Worm (Caenorhabditis elegans): ENCODE results near the gene C17H11.6.

Gene C17H11.6

DNA sequence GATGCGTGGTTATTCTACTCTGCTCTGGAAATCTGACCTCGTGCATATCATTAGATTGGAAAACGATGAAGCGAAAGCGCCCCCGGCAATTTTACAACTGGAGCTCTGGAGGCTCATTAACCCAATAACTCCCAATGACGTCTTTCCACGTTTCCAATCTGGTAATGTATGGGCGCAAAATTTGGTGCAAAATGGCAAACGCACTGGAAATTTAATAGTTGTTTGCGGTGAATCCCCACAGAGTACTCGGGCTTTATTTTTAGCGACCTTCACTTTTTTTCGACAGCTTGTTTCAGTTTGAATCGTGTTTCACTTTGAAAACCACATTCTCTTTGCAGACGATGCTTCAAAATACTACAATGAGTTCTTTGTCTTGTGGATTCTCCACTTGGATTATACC is 30.0 kb downstream of the C17H11.6 start, which contains the start of gene C17H11.1:
TSS of gene C17H11.1 (plus strand) at position 301 of the 400 bp plus-strand sequence.
- no peak for TF ChIP-seq F13C5.2 (tag; optimal IDR thresholded peaks at IDR 0.05)
- TF ChIP-seq ceh-13 (GFP tag; optimal IDR thresholded peaks at IDR 0.05) = no peak
- no peak for TF ChIP-seq ets-7 (tag; optimal IDR thresholded peaks at IDR 0.05)
- TF ChIP-seq ama-1 (optimal IDR thresholded peaks at IDR 0.05) = no peak
- TF ChIP-seq hmbx-1 (tag; optimal IDR thresholded peaks at IDR 0.05) = no peak
- no peak for TF ChIP-seq aly-1 (tag; optimal IDR thresholded peaks at IDR 0.05)

DNA sequence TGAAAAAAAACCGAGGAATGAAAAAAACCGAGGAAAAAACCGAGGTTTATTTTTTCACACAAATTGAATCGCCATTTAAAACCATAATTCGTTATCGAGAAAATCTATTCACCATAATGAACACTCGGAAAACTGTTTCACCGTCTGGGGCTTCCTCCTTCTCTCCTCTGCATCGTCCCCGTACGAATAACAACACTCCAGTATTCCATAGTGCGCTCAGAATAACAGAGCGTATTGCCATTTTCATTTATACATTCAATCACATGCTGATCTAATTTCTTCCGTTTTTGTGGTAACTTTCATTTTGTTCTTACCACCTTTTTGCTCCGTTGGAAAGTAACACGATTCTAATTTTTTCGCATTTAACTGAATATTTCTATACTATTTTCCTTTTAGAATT is 34.0 kb downstream of the C17H11.6 start, which contains the start of gene C17H11.2:
TSS of gene C17H11.2 (plus strand) at position 397 of the 400 bp plus-strand sequence.
- TF ChIP-seq ceh-36 (tag; optimal IDR thresholded peaks at IDR 0.05) (no peak), ama-1 (optimal IDR thresholded peaks at IDR 0.05) (no peak), ceh-13 (GFP tag; optimal IDR thresholded peaks at IDR 0.05) (no peak), tbx-11 (GFP tag; IDR thresholded peaks at IDR 0.05) (no peak), hmbx-1 (tag; optimal IDR thresholded peaks at IDR 0.05) (no peak), tra-4 (tag; optimal IDR thresholded peaks at IDR 0.05) (no peak), pes-1 (GFP tag; IDR thresholded peaks at IDR 0.05) (no peak), sea-1 (GFP tag; conservative IDR thresholded peaks at IDR 0.05) (no peak), flt-1 (GFP tag; IDR thresholded peaks at IDR 0.05) (no peak), hmg-4 (GFP tag; optimal IDR thresholded peaks at IDR 0.05) (no peak)

DNA sequence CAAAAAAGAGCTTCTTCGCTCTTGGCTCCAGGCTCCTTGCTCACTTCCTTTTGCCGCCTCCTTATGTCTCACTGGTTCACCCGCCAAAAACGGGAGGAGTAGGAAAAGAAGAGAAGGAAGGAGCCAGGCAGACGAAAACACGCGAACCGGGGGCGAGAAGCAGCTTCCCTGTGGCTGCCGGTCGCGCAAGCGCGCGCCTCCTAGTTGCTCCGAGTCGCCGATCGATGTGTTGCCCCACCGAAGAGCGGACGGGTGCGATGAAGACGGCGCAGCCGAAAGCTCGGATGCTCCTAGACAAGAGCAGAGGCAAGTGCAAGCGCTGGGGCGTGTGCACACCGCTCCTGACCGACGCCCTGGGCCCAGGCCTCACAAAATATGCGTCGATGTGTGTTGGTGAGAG is 40.0 kb downstream of the C17H11.6 start:
- TF ChIP-seq tbx-11 (GFP tag; IDR thresholded peaks at IDR 0.05) = no peak
- peak; percentile 64 for TF ChIP-seq hmg-4 (GFP tag; optimal IDR thresholded peaks at IDR 0.05)
- TF ChIP-seq ceh-13 (GFP tag; optimal IDR thresholded peaks at IDR 0.05) = no peak
- no peak for TF ChIP-seq scrt-1 (GFP tag; IDR thresholded peaks at IDR 0.05)
- peak; percentile 3 for TF ChIP-seq aly-1 (tag; optimal IDR thresholded peaks at IDR 0.05)

DNA sequence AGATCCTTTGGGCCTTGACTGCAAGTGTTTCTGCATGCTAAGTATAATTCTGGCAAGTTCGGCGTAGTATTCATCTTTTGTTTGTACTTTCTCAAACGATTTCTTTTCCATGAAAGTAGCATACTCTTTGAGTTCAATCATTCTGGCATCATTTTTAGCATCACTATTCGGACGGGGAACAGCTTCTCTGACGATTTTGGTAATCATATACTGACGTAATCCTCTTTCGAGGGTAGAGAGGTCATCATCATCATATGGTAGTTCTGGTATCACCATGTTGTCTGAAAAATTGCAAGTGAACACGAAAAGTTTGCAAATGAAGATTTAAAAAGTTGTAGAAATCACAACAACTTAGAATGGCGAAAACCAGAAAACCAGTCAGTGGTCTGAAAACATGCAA is 40.8 kb downstream of the C17H11.6 start, which contains the start of gene F22F1.3:
TSS of gene F22F1.3 (minus strand) at position 281 of the 400 bp plus-strand sequence.
- TF ChIP-seq ceh-13 (GFP tag; optimal IDR thresholded peaks at IDR 0.05) (no peak), F13C5.2 (tag; optimal IDR thresholded peaks at IDR 0.05) (no peak), hmbx-1 (tag; optimal IDR thresholded peaks at IDR 0.05) (no peak), aly-1 (tag; optimal IDR thresholded peaks at IDR 0.05) (no peak), ama-1 (optimal IDR thresholded peaks at IDR 0.05) (no peak), scrt-1 (GFP tag; IDR thresholded peaks at IDR 0.05) (no peak), tbx-37 (GFP tag; conservative IDR thresholded peaks at IDR 0.05) (no peak), tra-4 (tag; optimal IDR thresholded peaks at IDR 0.05) (no peak), flt-1 (GFP tag; IDR thresholded peaks at IDR 0.05) (no peak), ceh-36 (tag; optimal IDR thresholded peaks at IDR 0.05) (no peak), tbx-11 (GFP tag; IDR thresholded peaks at IDR 0.05) (no peak), hmg-4 (GFP tag; optimal IDR thresholded peaks at IDR 0.05) (no peak), B0310.2 (tag; optimal IDR thresholded peaks at IDR 0.05) (no peak), ets-7 (tag; optimal IDR thresholded peaks at IDR 0.05) (no peak), hnd-1 (tag; optimal IDR thresholded peaks at IDR 0.05) (no peak), sea-1 (GFP tag; conservative IDR thresholded peaks at IDR 0.05) (no peak), pes-1 (GFP tag; IDR thresholded peaks at IDR 0.05) (no peak)

DNA sequence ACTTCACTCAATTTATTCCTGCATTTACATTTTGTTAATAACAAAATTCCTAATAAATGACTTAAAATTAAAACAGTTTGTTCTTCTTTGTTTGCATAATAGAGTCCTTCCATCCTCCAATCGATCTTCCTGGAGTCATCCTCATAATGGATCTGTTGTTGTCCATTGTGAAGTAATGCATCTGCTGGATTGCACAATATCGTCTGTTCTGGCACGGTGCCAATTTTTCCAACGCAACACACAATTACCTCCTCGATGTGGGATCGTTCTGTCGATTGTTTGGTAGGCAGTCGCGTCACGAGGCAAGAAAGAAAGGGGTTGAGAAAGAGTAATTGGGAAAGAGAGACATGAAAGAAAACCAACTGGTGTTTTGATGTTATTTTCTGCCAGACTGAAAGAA is 43.6 kb downstream of the C17H11.6 start:
- peak; percentile 86 for TF ChIP-seq ama-1 (optimal IDR thresholded peaks at IDR 0.05)
- TF ChIP-seq sea-1 (GFP tag; conservative IDR thresholded peaks at IDR 0.05) = 0 out of 2 replicates have a peak, but pooled peaks have one; percentile 16
- no peak for TF ChIP-seq aly-1 (tag; optimal IDR thresholded peaks at IDR 0.05)

DNA sequence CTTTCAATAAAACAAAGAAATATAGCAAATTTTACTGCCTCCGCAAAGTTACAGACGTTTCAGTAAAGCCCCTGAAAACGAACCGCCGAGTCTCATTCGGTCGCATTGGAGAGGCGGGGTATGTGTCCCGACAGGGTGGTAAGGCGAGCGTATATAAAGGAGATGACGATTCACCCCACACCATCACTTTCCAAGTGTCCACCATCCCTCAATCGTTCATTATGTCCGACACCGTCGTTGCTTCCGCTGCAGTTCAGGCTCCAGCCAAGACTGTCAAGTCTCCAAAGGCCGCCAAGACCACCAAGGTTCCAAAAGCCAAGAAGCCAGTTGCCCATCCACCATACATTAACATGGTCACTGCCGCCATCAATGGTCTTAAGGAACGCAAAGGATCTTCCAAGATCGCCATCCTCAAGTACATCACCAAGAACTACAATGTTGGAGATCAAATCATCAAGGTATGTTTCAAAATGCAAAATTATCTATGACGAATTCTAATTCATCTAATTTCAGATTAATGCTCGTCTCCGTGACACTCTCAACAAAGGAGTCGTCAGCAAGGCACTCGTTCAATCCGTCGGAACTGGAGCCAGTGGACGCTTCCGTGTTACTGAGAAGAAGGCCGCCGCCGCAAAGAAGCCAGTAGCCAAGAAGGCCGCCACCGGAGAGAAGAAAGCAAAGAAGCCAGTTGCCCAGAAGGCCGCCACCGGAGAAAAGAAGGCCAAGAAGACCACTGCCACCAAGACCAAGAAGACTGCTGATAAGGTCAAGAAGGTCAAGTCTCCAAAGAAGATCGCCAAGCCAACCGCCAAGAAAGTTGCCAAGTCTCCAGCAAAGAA is 44.4 kb downstream of the C17H11.6 start, which contains the start of gene hil-3:
TSS of gene hil-3 (plus strand) at position 195 of the 839 bp plus-strand sequence.
- TF ChIP-seq tbx-11 (GFP tag; IDR thresholded peaks at IDR 0.05) (0 out of 2 replicates have a peak, but pooled peaks have one; percentile 37), pes-1 (GFP tag; IDR thresholded peaks at IDR 0.05) (peak; percentile 42; the same call in 1 of the 2 replicates), tbx-37 (GFP tag; conservative IDR thresholded peaks at IDR 0.05) (0 out of 2 replicates have a peak, but pooled peaks have one; percentile 19), hnd-1 (tag; optimal IDR thresholded peaks at IDR 0.05) (no peak), ceh-13 (GFP tag; optimal IDR thresholded peaks at IDR 0.05) (no peak), F13C5.2 (tag; optimal IDR thresholded peaks at IDR 0.05) (peak; percentile 3), flt-1 (GFP tag; IDR thresholded peaks at IDR 0.05) (no peak), hmg-4 (GFP tag; optimal IDR thresholded peaks at IDR 0.05) (peak; percentile 54), ceh-36 (tag; optimal IDR thresholded peaks at IDR 0.05) (peak; percentile 55), B0310.2 (tag; optimal IDR thresholded peaks at IDR 0.05) (peak; percentile 69), sea-1 (GFP tag; conservative IDR thresholded peaks at IDR 0.05) (peak; percentile 81), scrt-1 (GFP tag; IDR thresholded peaks at IDR 0.05) (0 out of 2 replicates have a peak, but pooled peaks have one; percentile 14), ama-1 (optimal IDR thresholded peaks at IDR 0.05) (peak; percentile 97), hmbx-1 (tag; optimal IDR thresholded peaks at IDR 0.05) (no peak), tra-4 (tag; optimal IDR thresholded peaks at IDR 0.05) (no peak), aly-1 (tag; optimal IDR thresholded peaks at IDR 0.05) (peak; percentile 21), ets-7 (tag; optimal IDR thresholded peaks at IDR 0.05) (no peak)

DNA sequence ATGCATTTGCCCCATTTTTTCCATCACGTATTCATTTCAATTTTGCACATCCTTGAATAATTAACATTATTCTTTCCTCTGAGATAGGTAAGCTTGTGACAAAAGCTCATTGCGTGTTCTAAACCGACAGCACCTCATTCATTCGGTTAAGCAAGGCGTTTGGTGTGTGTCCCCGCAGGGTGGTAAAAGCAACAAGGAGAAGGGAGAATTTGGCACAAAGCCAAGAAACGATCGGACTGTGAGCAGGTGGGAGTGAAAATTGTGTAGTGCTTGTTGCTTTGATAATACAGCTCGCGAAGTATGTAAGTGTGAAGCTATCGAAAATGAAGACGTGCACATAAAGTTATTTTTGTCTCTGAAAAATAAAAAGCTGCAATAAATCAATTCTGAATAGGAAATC is 46.5 kb downstream of the C17H11.6 start:
- TF ChIP-seq hnd-1 (tag; optimal IDR thresholded peaks at IDR 0.05) (no peak), pes-1 (GFP tag; IDR thresholded peaks at IDR 0.05) (peak; percentile 31; the same call in 1 of the 2 replicates), flt-1 (GFP tag; IDR thresholded peaks at IDR 0.05) (peak; percentile 59; the same call in 1 of the 2 replicates), hmg-4 (GFP tag; optimal IDR thresholded peaks at IDR 0.05) (peak; percentile 73), aly-1 (tag; optimal IDR thresholded peaks at IDR 0.05) (no peak), sea-1 (GFP tag; conservative IDR thresholded peaks at IDR 0.05) (peak; percentile 65; the same call in 1 of the 2 replicates)
